Fruit fly (Drosophila melanogaster): ENCODE data around the gene jp.

DNA sequence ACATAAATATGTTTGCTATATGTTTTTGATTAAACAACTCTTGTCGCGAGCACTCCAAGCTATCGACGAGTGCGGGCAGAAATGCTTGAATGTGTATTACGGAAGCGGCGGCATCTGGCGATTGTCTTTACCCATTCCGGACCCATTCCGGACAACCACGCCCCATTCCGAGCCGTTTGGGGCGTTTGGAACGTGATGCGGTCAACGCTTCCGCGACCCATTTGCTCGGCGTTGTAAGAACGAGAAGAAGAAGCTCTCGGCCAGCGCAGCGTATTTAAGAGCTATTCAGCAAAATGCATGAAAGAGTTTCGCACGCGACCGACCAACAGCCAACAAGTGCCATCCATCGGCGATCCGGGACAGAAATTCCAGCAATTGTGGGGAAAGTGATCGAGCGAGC lies 21.0 kb downstream of the jp start, which contains the start of gene CG13114:
- TF ChIP-seq CG13204 (GFP tag; optimal IDR thresholded peaks at IDR 0.05) (no peak), CG14655 (GFP tag; optimal IDR thresholded peaks at IDR 0.05) (no peak), rn (GFP tag; IDR thresholded peaks at IDR 0.05) (no peak), CG9948 (tag; optimal IDR thresholded peaks at IDR 0.05) (no peak), gl (tag; optimal IDR thresholded peaks at IDR 0.05) (no peak), fd96Ca (GFP tag; IDR thresholded peaks at IDR 0.05) (no peak), Ets98B (GFP tag; IDR thresholded peaks at IDR 0.05) (no peak), CG10348 (GFP tag; IDR thresholded peaks at IDR 0.05) (no peak), EcR (GFP tag; optimal IDR thresholded peaks at IDR 0.05) (no peak), CG15710 (tag; optimal IDR thresholded peaks at IDR 0.05) (no peak), CG32121 (GFP tag; IDR thresholded peaks at IDR 0.05) (no peak)

Data from whole organism, pupa.